Worm (Caenorhabditis elegans) whole organism, L1 larva: ENCODE data around the gene F59B1.4.
A peak's percentile ranks its signal among the peaks of the same experiment; 100 is the strongest.

Experiments used
- C16A3.4 ChIP-seq: fragments of 150-350 bp; optimal IDR thresholded peaks from 2 replicates; lab custom pipeline; 2014; ENCODE audit warnings: missing biosample characterization, missing genetic modification characterization
- Y116A8C.19 ChIP-seq: sonication (generic microtip); optimal IDR thresholded peaks from 2 replicates; lab custom pipeline; 2016; ENCODE audit warnings: missing compliant biosample characterization, missing genetic modification characterization, borderline replicate concordance
- alr-1 ChIP-seq: fragments of 200-800 bp; sonication (Bioruptor generic); optimal IDR thresholded peaks from 2 replicates; lab custom pipeline; 2018; ENCODE audit warnings: borderline replicate concordance, mild to moderate bottlenecking, missing genetic modification characterization, missing compliant biosample characterization
- ama-1 ChIP-seq: fragments of 150-350 bp; optimal IDR thresholded peaks from 2 replicates; lab custom pipeline; 2014
- blmp-1 ChIP-seq: fragments of 150-350 bp; optimal IDR thresholded peaks from 2 replicates; lab custom pipeline; 2014; ENCODE audit warnings: missing biosample characterization, missing genetic modification characterization
- ceh-88 ChIP-seq: fragments of 200-800 bp; sonication (Bioruptor generic); IDR thresholded peaks from 2 replicates; pipeline ENCODE4 v1.3.6; 2022; ENCODE audit warnings: missing genetic modification characterization, missing compliant biosample characterization
- ceh-90 ChIP-seq: sonication (generic microtip); optimal IDR thresholded peaks from 2 replicates; lab custom pipeline; 2016; ENCODE audit warnings: missing genetic modification characterization, missing compliant biosample characterization
- dpl-1 ChIP-seq, 3 experiments: fragments of 150-350 bp in 2 of 3; sonication (generic microtip) in 1 of 3; optimal IDR thresholded peaks; 2 replicates each; lab custom pipeline; 2014 to 2017; ENCODE audit warnings: missing biosample characterization in 3 of 3, missing genetic modification characterization in 3 of 3, missing genetic modification reagents in 3 of 3
- dsc-1 ChIP-seq: sonication (generic microtip); optimal IDR thresholded peaks from 2 replicates; lab custom pipeline; 2016; ENCODE audit warnings: mild to moderate bottlenecking, missing genetic modification characterization, missing compliant biosample characterization
- efl-1 ChIP-seq, 4 experiments: fragments of 150-350 bp; optimal IDR thresholded peaks in 3 of 4; peaks in 1 of 4; 1 replicate in 1 of 4; 2 replicates in 3 of 4; lab custom pipeline; 2014; ENCODE audit warnings: missing biosample characterization in 2 of 4, missing genetic modification characterization in 2 of 4, missing genetic modification reagents in 2 of 4
- efl-3 ChIP-seq: fragments of 200-800 bp; sonication (Bioruptor generic); optimal IDR thresholded peaks from 2 replicates; lab custom pipeline; 2018; ENCODE audit warnings: mild to moderate bottlenecking, missing genetic modification characterization, missing compliant biosample characterization
- elt-2 ChIP-seq: sonication (generic microtip); optimal IDR thresholded peaks from 2 replicates; lab custom pipeline; 2016; ENCODE audit warnings: missing genetic modification characterization, mild to moderate bottlenecking, inconsistent platforms, missing compliant biosample characterization, missing genetic modification reagents
- elt-3 ChIP-seq, 6 experiments: fragments of 150-350 bp in 1 of 6; sonication (generic microtip); optimal IDR thresholded peaks; 2 replicates each; lab custom pipeline; 2017 to 2018; ENCODE audit warnings: missing biosample characterization in 6 of 6, missing genetic modification characterization in 6 of 6, inconsistent platforms in 1 of 6
- fkh-10 ChIP-seq: sonication (generic microtip); optimal IDR thresholded peaks from 2 replicates; lab custom pipeline; 2017; ENCODE audit warnings: missing biosample characterization, missing genetic modification reagents, missing genetic modification characterization
- fkh-4 ChIP-seq: sonication (generic microtip); optimal IDR thresholded peaks from 2 replicates; lab custom pipeline; 2016; ENCODE audit warnings: missing compliant biosample characterization, missing genetic modification characterization, borderline replicate concordance
- fkh-8 ChIP-seq: sonication (generic microtip); optimal IDR thresholded peaks from 2 replicates; lab custom pipeline; 2016; ENCODE audit warnings: mild to moderate bottlenecking, missing genetic modification characterization, missing compliant biosample characterization
- fos-1 ChIP-seq: fragments of 150-350 bp; optimal IDR thresholded peaks from 2 replicates; lab custom pipeline; 2014; ENCODE audit warnings: missing biosample characterization, missing genetic modification characterization
- grh-1 ChIP-seq: fragments of 200-800 bp; sonication (Bioruptor generic); IDR thresholded peaks from 2 replicates; pipeline ENCODE4 v1.3.6; 2022; ENCODE audit warnings: missing genetic modification reagents, missing genetic modification characterization, missing compliant biosample characterization
- hpl-2 ChIP-seq: fragments of 150-350 bp; optimal IDR thresholded peaks from 2 replicates; lab custom pipeline; 2014; ENCODE audit warnings: missing biosample characterization, missing genetic modification reagents, missing genetic modification characterization
- irx-1 ChIP-seq: sonication (generic microtip); optimal IDR thresholded peaks from 2 replicates; lab custom pipeline; 2016; ENCODE audit warnings: missing genetic modification characterization, missing compliant biosample characterization
- isw-1 ChIP-seq: fragments of 200-800 bp; sonication (Bioruptor generic); IDR thresholded peaks from 2 replicates; pipeline ENCODE4 v1.3.6; 2022; ENCODE audit warnings: missing genetic modification characterization, missing compliant biosample characterization
- lin-13 ChIP-seq: fragments of 150-350 bp; optimal IDR thresholded peaks from 2 replicates; lab custom pipeline; 2014; ENCODE audit warnings: missing biosample characterization, missing genetic modification reagents, missing genetic modification characterization
- lin-14 ChIP-seq: fragments of 200-800 bp; sonication (Bioruptor generic); optimal IDR thresholded peaks from 2 replicates; lab custom pipeline; 2018; ENCODE audit warnings: mild to moderate bottlenecking, missing genetic modification characterization, moderate library complexity, missing compliant biosample characterization
- lin-35 ChIP-seq, 2 experiments: fragments of 150-350 bp; optimal IDR thresholded peaks; 2 replicates each; lab custom pipeline; 2014; ENCODE audit warnings: missing biosample characterization in 2 of 2, missing genetic modification characterization in 2 of 2, missing genetic modification reagents in 2 of 2
- mab-9 ChIP-seq: fragments of 200-800 bp; sonication (Bioruptor generic); IDR thresholded peaks from 2 replicates; pipeline ENCODE4 v1.3.6; 2022; ENCODE audit warnings: missing genetic modification reagents, missing genetic modification characterization, missing compliant biosample characterization
- mdl-1 ChIP-seq, 2 experiments: fragments of 150-350 bp; optimal IDR thresholded peaks; 2 replicates each; lab custom pipeline; 2014 to 2017; ENCODE audit warnings: missing biosample characterization in 2 of 2, missing genetic modification characterization in 2 of 2, inconsistent platforms in 1 of 2
- mep-1 ChIP-seq: fragments of 150-350 bp; optimal IDR thresholded peaks from 2 replicates; lab custom pipeline; 2014; ENCODE audit warnings: missing biosample characterization, missing genetic modification characterization
- nhr-19 ChIP-seq: fragments of 200-800 bp; sonication (Bioruptor generic); conservative IDR thresholded peaks from 2 replicates; pipeline ENCODE4 v1.3.6; 2022; ENCODE audit warnings: missing genetic modification characterization, missing compliant biosample characterization
- nhr-28 ChIP-seq: fragments of 150-350 bp; optimal IDR thresholded peaks from 2 replicates; lab custom pipeline; 2014; ENCODE audit warnings: missing biosample characterization, missing genetic modification characterization
- nhr-47 ChIP-seq: sonication (generic microtip); optimal IDR thresholded peaks from 2 replicates; lab custom pipeline; 2016; ENCODE audit warnings: mild to moderate bottlenecking, missing genetic modification characterization, moderate library complexity, missing compliant biosample characterization
- nhr-71 ChIP-seq: sonication (generic microtip); optimal IDR thresholded peaks from 2 replicates; lab custom pipeline; 2016; ENCODE audit warnings: mild to moderate bottlenecking, missing genetic modification characterization, moderate library complexity, missing compliant biosample characterization
- nhr-77 ChIP-seq: fragments of 150-350 bp; optimal IDR thresholded peaks from 2 replicates; lab custom pipeline; 2014; ENCODE audit warnings: missing biosample characterization, missing genetic modification characterization
- nhr-84 ChIP-seq: sonication (generic microtip); optimal IDR thresholded peaks from 2 replicates; lab custom pipeline; 2017; ENCODE audit warnings: missing biosample characterization, missing genetic modification characterization
- nhr-85 ChIP-seq: sonication (generic microtip); peaks from one replicate; lab custom pipeline; 2016; ENCODE audit warnings: missing genetic modification characterization, inconsistent platforms, missing compliant biosample characterization
- nhr-90 ChIP-seq: sonication (generic microtip); optimal IDR thresholded peaks from 2 replicates; lab custom pipeline; 2016; ENCODE audit warnings: mild to moderate bottlenecking, missing genetic modification characterization, missing compliant biosample characterization; ENCODE audit not compliant: poor library complexity
- pag-3 ChIP-seq: sonication (generic microtip); optimal IDR thresholded peaks from 2 replicates; lab custom pipeline; 2017; ENCODE audit warnings: missing genetic modification characterization, mild to moderate bottlenecking, missing compliant biosample characterization, antibody characterized with exemption, borderline replicate concordance; ENCODE audit not compliant: insufficient read depth
- pax-3 ChIP-seq: fragments of 200-800 bp; sonication (Bioruptor generic); optimal IDR thresholded peaks from 2 replicates; lab custom pipeline; 2018; ENCODE audit warnings: mild to moderate bottlenecking, missing genetic modification characterization, moderate library complexity, missing compliant biosample characterization
- pqm-1 ChIP-seq: sonication (generic microtip); optimal IDR thresholded peaks from 3 replicates; lab custom pipeline; 2017; ENCODE audit warnings: missing biosample characterization, missing genetic modification characterization
- rnt-1 ChIP-seq: sonication (generic microtip); optimal IDR thresholded peaks from 2 replicates; lab custom pipeline; 2016; ENCODE audit warnings: mild to moderate bottlenecking, missing genetic modification characterization, moderate library complexity, missing compliant biosample characterization
- skn-1 ChIP-seq: fragments of 150-350 bp; optimal IDR thresholded peaks from 2 replicates; lab custom pipeline; 2014; ENCODE audit warnings: missing biosample characterization, missing genetic modification characterization
- sox-4 ChIP-seq: sonication (generic microtip); optimal IDR thresholded peaks from 2 replicates; lab custom pipeline; 2016; ENCODE audit warnings: missing genetic modification characterization, missing compliant biosample characterization
- sptf-1 ChIP-seq: fragments of 150-350 bp; optimal IDR thresholded peaks from 2 replicates; lab custom pipeline; 2014; ENCODE audit warnings: missing biosample characterization, missing genetic modification characterization
- swsn-7 ChIP-seq: sonication (generic microtip); optimal IDR thresholded peaks from 2 replicates; lab custom pipeline; 2016; ENCODE audit warnings: missing genetic modification characterization, missing compliant biosample characterization
- tbx-2 ChIP-seq: sonication (generic microtip); optimal IDR thresholded peaks from 2 replicates; lab custom pipeline; 2016; ENCODE audit warnings: missing genetic modification characterization, missing compliant biosample characterization
- unc-30 ChIP-seq: sonication (generic microtip); optimal IDR thresholded peaks from 2 replicates; lab custom pipeline; 2017; ENCODE audit warnings: missing biosample characterization, missing genetic modification characterization
- unc-62 ChIP-seq: fragments of 150-350 bp; optimal IDR thresholded peaks from 2 replicates; lab custom pipeline; 2014; ENCODE audit warnings: missing biosample characterization, missing genetic modification reagents, missing genetic modification characterization
- xbp-1 ChIP-seq: sonication (generic microtip); optimal IDR thresholded peaks from 2 replicates; lab custom pipeline; 2016; ENCODE audit warnings: missing genetic modification characterization, missing compliant biosample characterization
- ztf-11 ChIP-seq, 2 experiments: sonication (generic microtip); optimal IDR thresholded peaks; 2 replicates each; lab custom pipeline; 2016 to 2017; ENCODE audit warnings: missing genetic modification characterization in 2 of 2, missing biosample characterization in 1 of 2, missing compliant biosample characterization in 1 of 2

F59B1.4 gene

DNA sequence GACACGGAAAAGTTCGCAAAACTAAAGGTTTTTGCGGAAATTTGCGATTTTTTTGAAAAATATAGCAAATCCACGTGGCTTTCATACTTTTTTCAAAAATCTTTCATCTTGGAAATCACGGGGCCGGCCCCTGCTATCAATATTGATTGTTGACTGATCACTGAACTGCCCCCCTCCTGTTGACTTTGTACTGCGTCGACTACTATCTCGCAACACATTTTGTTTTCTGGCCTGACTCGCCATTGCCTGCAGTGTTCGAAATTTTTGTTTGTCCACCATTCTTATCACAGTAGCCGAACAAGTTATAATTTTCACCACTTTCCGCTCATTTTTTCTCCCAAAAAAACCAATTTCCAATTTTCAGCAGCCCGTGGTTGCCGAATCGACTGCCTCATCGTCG is 45.8 kb downstream of the F59B1.4 start:
- TF ChIP-seq unc-30 (tag; lab: Kevin White, UChicago): no peak
- no peak for TF ChIP-seq unc-62 (GFP tag; lab: Kevin White, UChicago)
- no peak for TF ChIP-seq pqm-1
- TF ChIP-seq Y116A8C.19: no peak
- no peak for TF ChIP-seq ama-1 (lab: Kevin White, UChicago)
- TF ChIP-seq mdl-1 (tag; optimal IDR thresholded peaks at IDR 0.05; lab: Kevin White, UChicago): peak in 1 of 2 experiments; percentile 9
- TF ChIP-seq pag-3 (tag; lab: Kevin White, UChicago): no peak
- no peak for TF ChIP-seq fkh-8 (tag; lab: Kevin White, UChicago)
- no peak for TF ChIP-seq rnt-1 (tag; lab: Kevin White, UChicago)
- TF ChIP-seq lin-13: no peak
- no peak for TF ChIP-seq nhr-47
- TF ChIP-seq nhr-71 (tag; lab: Kevin White, UChicago): peak; percentile 6
- no peak for TF ChIP-seq hpl-2
- no peak for TF ChIP-seq isw-1 (GFP tag; lab: Robert Waterston, UW)
- TF ChIP-seq efl-3: no peak

- TF ChIP-seq elt-3 (tag; optimal IDR thresholded peaks at IDR 0.05; lab: Kevin White, UChicago) (peak in 2 of 6 experiments; percentile 8 to 39), efl-1 (optimal IDR thresholded peaks at IDR 0.05; lab: Kevin White, UChicago) (no peak), efl-1 (GFP tag; optimal IDR thresholded peaks at IDR 0.05 in 1 of 2; lab: Kevin White, UChicago) (peak in 1 of 2 experiments; percentile 27), blmp-1 (tag; lab: Kevin White, UChicago) (peak; percentile 52), skn-1 (tag; lab: Kevin White, UChicago) (no peak), tbx-2 (tag; lab: Kevin White, UChicago) (no peak), elt-2 (tag; lab: Kevin White, UChicago) (peak; percentile 52)
These were observed 46.5 kb downstream of the F59B1.4 start for ce11 chrV:3580385-3580784.

DNA sequence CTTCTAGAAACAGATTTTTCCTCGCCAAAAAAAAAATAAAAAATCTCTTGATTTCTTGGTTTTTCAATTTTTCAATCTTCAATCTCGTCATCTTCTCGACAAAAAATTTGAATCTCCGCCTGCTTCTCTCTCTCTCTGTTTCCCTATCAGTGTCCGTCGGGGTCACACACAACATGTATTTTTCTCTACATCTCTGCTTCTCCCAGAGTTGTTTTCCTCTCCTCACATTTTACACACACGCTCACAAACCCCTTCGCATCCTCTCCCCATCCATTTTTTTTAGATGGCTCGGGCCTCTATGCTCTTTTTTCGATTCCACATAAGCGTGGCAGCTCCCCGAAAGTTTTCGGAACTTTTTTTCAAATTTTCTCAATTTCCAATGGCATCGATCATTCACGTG is 47.0 kb downstream of the F59B1.4 start:
- TF ChIP-seq lin-35 (GFP tag; optimal IDR thresholded peaks at IDR 0.05; lab: Kevin White, UChicago) (peak; percentile 73 to 86), lin-14 (GFP tag; lab: Kevin White, UChicago) (peak; percentile 85), mab-9 (GFP tag; lab: Robert Waterston, UW) (no peak), sptf-1 (no peak), ztf-11 (tag; optimal IDR thresholded peaks at IDR 0.05; lab: Kevin White, UChicago) (no peak), fkh-8 (tag; lab: Kevin White, UChicago) (peak; percentile 15), tbx-2 (tag; lab: Kevin White, UChicago) (peak; percentile 23), ceh-88 (GFP tag; lab: Robert Waterston, UW) (no peak), fos-1 (peak; percentile 42), nhr-28 (tag; lab: Kevin White, UChicago) (no peak), lin-13 (no peak), mep-1 (tag; lab: Kevin White, UChicago) (peak; percentile 61), alr-1 (tag; lab: Kevin White, UChicago) (no peak), fkh-4 (no peak), xbp-1 (tag; lab: Kevin White, UChicago) (peak; percentile 8), rnt-1 (tag; lab: Kevin White, UChicago) (peak; percentile 55), nhr-84 (tag; lab: Kevin White, UChicago) (no peak), C16A3.4 (tag; lab: Kevin White, UChicago) (peak; percentile 15), grh-1 (no peak), ceh-90 (tag; lab: Kevin White, UChicago) (no peak), nhr-19 (GFP tag; lab: Robert Waterston, UW) (peak; percentile 29; the same call in 1 of the 2 replicates), nhr-71 (tag; lab: Kevin White, UChicago) (peak; percentile 73), efl-1 (optimal IDR thresholded peaks at IDR 0.05; lab: Kevin White, UChicago) (peak; percentile 46 to 68), efl-1 (GFP tag; optimal IDR thresholded peaks at IDR 0.05 in 1 of 2; lab: Kevin White, UChicago) (peak; percentile 82 to 96), pax-3 (tag; lab: Kevin White, UChicago) (no peak), nhr-85 (peak; percentile 57), sox-4 (no peak), irx-1 (tag; lab: Kevin White, UChicago) (no peak), nhr-90 (tag; lab: Kevin White, UChicago) (no peak), fkh-10 (GFP tag; lab: Kevin White, UChicago) (peak; percentile 12), dsc-1 (tag; lab: Kevin White, UChicago) (no peak), mdl-1 (tag; optimal IDR thresholded peaks at IDR 0.05; lab: Kevin White, UChicago) (no peak), nhr-77 (tag; lab: Kevin White, UChicago) (peak; percentile 25), swsn-7 (peak; percentile 32), elt-3 (tag; optimal IDR thresholded peaks at IDR 0.05; lab: Kevin White, UChicago) (peak in 2 of 6 experiments; percentile 1 to 14), dpl-1 (GFP tag; optimal IDR thresholded peaks at IDR 0.05; lab: Kevin White, UChicago) (peak; percentile 62 to 81 (median 65))
